Worm (Caenorhabditis elegans) whole organism, L1 larva: ENCODE data around the gene K08F4.3.

Experiments
- nhr-19 ChIP-seq: fragments of 200-800 bp; sonication (Bioruptor generic); conservative IDR thresholded peaks from 2 replicates; pipeline ENCODE4 v1.3.6; 2022; ENCODE audit warnings: missing genetic modification characterization, missing compliant biosample characterization
- snu-23 ChIP-seq: sonication (generic microtip); optimal IDR thresholded peaks from 2 replicates; lab custom pipeline; 2016; ENCODE audit warnings: missing genetic modification characterization, missing compliant biosample characterization
- ztf-4 ChIP-seq: fragments of 150-350 bp; optimal IDR thresholded peaks from 2 replicates; lab custom pipeline; 2014; ENCODE audit warnings: missing biosample characterization, missing genetic modification characterization

ce11 chrIV:10129957-10130356, 900 bp downstream of the K08F4.3 start, which contains the start of gene glt-3:
- no peak for TF ChIP-seq ztf-4
- TF ChIP-seq nhr-19: no peak
- no peak for TF ChIP-seq snu-23 (GFP tag; lab: Kevin White, UChicago)
